Fruit fly (Drosophila melanogaster): Measurements from ENCODE around the gene Vti1a.
A peak's percentile ranks its signal among the peaks of the same experiment; 100 is the strongest.

The Vti1a gene

dm6 chr3L:700160-700917 lies 7.6 kb upstream of the Vti1a start:
- TF ChIP-seq psq (optimal IDR thresholded peaks at IDR 0.05) (no peak), Dll (optimal IDR thresholded peaks at IDR 0.05) (no peak), pan (optimal IDR thresholded peaks at IDR 0.05) (no peak), usp (GFP tag; optimal IDR thresholded peaks at IDR 0.05) (no peak), CG8478 (optimal IDR thresholded peaks at IDR 0.05) (no peak), EcR (GFP tag; optimal IDR thresholded peaks at IDR 0.05) (no peak)

- no peak for TF ChIP-seq psq (optimal IDR thresholded peaks at IDR 0.05)
- no peak for TF ChIP-seq usp (GFP tag; optimal IDR thresholded peaks at IDR 0.05)
- TF ChIP-seq Dll (optimal IDR thresholded peaks at IDR 0.05) = no peak
- no peak for TF ChIP-seq EcR (GFP tag; optimal IDR thresholded peaks at IDR 0.05)
- TF ChIP-seq pan (optimal IDR thresholded peaks at IDR 0.05) = no peak
- no peak for TF ChIP-seq CG8478 (optimal IDR thresholded peaks at IDR 0.05)
These were observed 6.8 kb upstream of the Vti1a start for dm6 chr3L:699368-700150.

- TF ChIP-seq psq (optimal IDR thresholded peaks at IDR 0.05) = no peak
- no peak for TF ChIP-seq CG8478 (optimal IDR thresholded peaks at IDR 0.05)
- no peak for TF ChIP-seq pan (optimal IDR thresholded peaks at IDR 0.05)
These were observed 6.1 kb upstream of the Vti1a start, which contains the start of gene CG13894 for dm6 chr3L:698748-699367. CG13894 (minus strand) TSS chr3L:699144.

dm6 chr3L:697724-698123 lies 5.0 kb upstream of the Vti1a start:
- TF ChIP-seq psq (optimal IDR thresholded peaks at IDR 0.05) = no peak

- TF ChIP-seq pan (optimal IDR thresholded peaks at IDR 0.05) (no peak), usp (GFP tag; optimal IDR thresholded peaks at IDR 0.05) (no peak), CG8478 (optimal IDR thresholded peaks at IDR 0.05) (no peak), Dll (optimal IDR thresholded peaks at IDR 0.05) (no peak), psq (optimal IDR thresholded peaks at IDR 0.05) (no peak), EcR (GFP tag; optimal IDR thresholded peaks at IDR 0.05) (no peak)
These were observed 4.3 kb upstream of the Vti1a start for dm6 chr3L:697055-697427.

- TF ChIP-seq Dll (optimal IDR thresholded peaks at IDR 0.05) (no peak), psq (optimal IDR thresholded peaks at IDR 0.05) (no peak)
These were observed 3.8 kb upstream of the Vti1a start for dm6 chr3L:696404-697054.

- TF ChIP-seq pan (optimal IDR thresholded peaks at IDR 0.05) = no peak
- TF ChIP-seq CG8478 (optimal IDR thresholded peaks at IDR 0.05) = no peak
- TF ChIP-seq usp (GFP tag; optimal IDR thresholded peaks at IDR 0.05) = no peak
- no peak for TF ChIP-seq psq (optimal IDR thresholded peaks at IDR 0.05)
- no peak for TF ChIP-seq EcR (GFP tag; optimal IDR thresholded peaks at IDR 0.05)
- no peak for TF ChIP-seq Dll (optimal IDR thresholded peaks at IDR 0.05)
These were observed 2.8 kb upstream of the Vti1a start for dm6 chr3L:695510-695909.

dm6 chr3L:690031-690686 lies 2.6 kb downstream of the Vti1a start, which contains the start of the genes CG32483 and RabX6:
CG32483 (minus strand) TSS chr3L:690081.
RabX6 (plus strand) TSS chr3L:690517.
- TF ChIP-seq EcR (GFP tag; optimal IDR thresholded peaks at IDR 0.05) = no peak
- TF ChIP-seq usp (GFP tag; optimal IDR thresholded peaks at IDR 0.05) = no peak
- TF ChIP-seq psq (optimal IDR thresholded peaks at IDR 0.05) = no peak
- TF ChIP-seq pan (optimal IDR thresholded peaks at IDR 0.05) = no peak
- TF ChIP-seq CG8478 (optimal IDR thresholded peaks at IDR 0.05) = no peak
- TF ChIP-seq Dll (optimal IDR thresholded peaks at IDR 0.05) = no peak

- TF ChIP-seq CG8478 (optimal IDR thresholded peaks at IDR 0.05) (no peak), EcR (GFP tag; optimal IDR thresholded peaks at IDR 0.05) (no peak), pan (optimal IDR thresholded peaks at IDR 0.05) (no peak), usp (GFP tag; optimal IDR thresholded peaks at IDR 0.05) (no peak), Dll (optimal IDR thresholded peaks at IDR 0.05) (no peak), psq (optimal IDR thresholded peaks at IDR 0.05) (no peak)
These were observed 4.9 kb downstream of the Vti1a start, which contains the start of gene hiro for dm6 chr3L:687858-688257. hiro (minus strand) TSS chr3L:687958.

dm6 chr3L:685441-685804 lies 7.3 kb downstream of the Vti1a start, which contains the start of gene ebd1:
ebd1 (minus strand) TSS chr3L:685549.
- TF ChIP-seq Dll (optimal IDR thresholded peaks at IDR 0.05) (peak; percentile 26), CG8478 (optimal IDR thresholded peaks at IDR 0.05) (no peak)

- no peak for TF ChIP-seq psq (optimal IDR thresholded peaks at IDR 0.05)
- TF ChIP-seq EcR (GFP tag; optimal IDR thresholded peaks at IDR 0.05) = no peak
- TF ChIP-seq Dll (optimal IDR thresholded peaks at IDR 0.05) = no peak
- TF ChIP-seq CG8478 (optimal IDR thresholded peaks at IDR 0.05) = no peak
- no peak for TF ChIP-seq pan (optimal IDR thresholded peaks at IDR 0.05)
- TF ChIP-seq usp (GFP tag; optimal IDR thresholded peaks at IDR 0.05) = no peak
These were observed 7.8 kb downstream of the Vti1a start for dm6 chr3L:684749-685440.
